Worm (Caenorhabditis elegans): ENCODE data around the gene clec-210.

ce11 chrV:3080792-3081191 is 37.4 kb upstream of the clec-210 start, which contains the start of gene srt-5:
- TF ChIP-seq nfya-2 (GFP tag; IDR thresholded peaks at IDR 0.05) (no peak), ceh-91 (GFP tag; IDR thresholded peaks at IDR 0.05) (no peak), dpl-1 (GFP tag; optimal IDR thresholded peaks at IDR 0.05) (no peak), atf-7 (tag; optimal IDR thresholded peaks at IDR 0.05) (no peak), ztf-26 (tag; optimal IDR thresholded peaks at IDR 0.05) (no peak), T07F8.4 (tag; optimal IDR thresholded peaks at IDR 0.05) (no peak), efl-1 (GFP tag; optimal IDR thresholded peaks at IDR 0.05) (no peak)

All from whole organism, young adult.